Worm (Caenorhabditis elegans) whole organism, late embryonic: ENCODE data around the gene str-161.

Experiments used
- C38D4.7 ChIP-seq: fragments of 200-800 bp; sonication (Bioruptor generic); optimal IDR thresholded peaks from 2 replicates; lab custom pipeline; 2018; ENCODE audit warnings: mild to moderate bottlenecking, missing genetic modification characterization, moderate library complexity, missing compliant biosample characterization
- F13H6.1 ChIP-seq: sonication (generic microtip); optimal IDR thresholded peaks from 2 replicates; lab custom pipeline; 2016; ENCODE audit warnings: missing genetic modification characterization, missing compliant biosample characterization
- K02D7.2 ChIP-seq: sonication (generic microtip); optimal IDR thresholded peaks from 2 replicates; lab custom pipeline; 2017; ENCODE audit warnings: mild to moderate bottlenecking, missing genetic modification characterization, missing compliant biosample characterization
- Y22D7AL.16 ChIP-seq: sonication (generic microtip); optimal IDR thresholded peaks from 2 replicates; lab custom pipeline; 2016; ENCODE audit warnings: missing genetic modification characterization, missing compliant biosample characterization
- ceh-14 ChIP-seq: sonication (generic microtip); optimal IDR thresholded peaks from 2 replicates; lab custom pipeline; 2016; ENCODE audit warnings: missing genotype, missing genetic modification characterization, missing compliant biosample characterization
- ceh-18 ChIP-seq: sonication (generic microtip); optimal IDR thresholded peaks from 2 replicates; lab custom pipeline; 2016; ENCODE audit warnings: missing genetic modification characterization, missing compliant biosample characterization
- ceh-19 ChIP-seq: fragments of 200-800 bp; sonication (Bioruptor generic); optimal IDR thresholded peaks from 2 replicates; lab custom pipeline; 2018; ENCODE audit warnings: mild to moderate bottlenecking, missing genetic modification characterization, missing compliant biosample characterization
- ceh-22 ChIP-seq: sonication (generic microtip); optimal IDR thresholded peaks from 2 replicates; lab custom pipeline; 2017; ENCODE audit warnings: missing biosample characterization, missing genetic modification characterization
- ceh-31 ChIP-seq: sonication (generic microtip); optimal IDR thresholded peaks from 2 replicates; lab custom pipeline; 2016; ENCODE audit warnings: missing genetic modification characterization, missing compliant biosample characterization
- ceh-45 ChIP-seq: fragments of 200-800 bp; sonication (Bioruptor generic); IDR thresholded peaks from 2 replicates; pipeline ENCODE4 v1.3.6; 2022; ENCODE audit warnings: missing genetic modification reagents, missing genetic modification characterization, missing compliant biosample characterization
- ceh-6 ChIP-seq: fragments of 200-800 bp; sonication (Bioruptor generic); optimal IDR thresholded peaks from 2 replicates; lab custom pipeline; 2018; ENCODE audit warnings: mild to moderate bottlenecking, missing genetic modification characterization, missing compliant biosample characterization
- ceh-9 ChIP-seq: sonication (generic microtip); optimal IDR thresholded peaks from 2 replicates; lab custom pipeline; 2016; ENCODE audit warnings: mild to moderate bottlenecking, missing genetic modification characterization, inconsistent platforms, missing compliant biosample characterization
- che-1 ChIP-seq: sonication (generic microtip); optimal IDR thresholded peaks from 2 replicates; lab custom pipeline; 2016; ENCODE audit warnings: mild to moderate bottlenecking, missing genetic modification characterization, missing compliant biosample characterization
- dmd-4 ChIP-seq: sonication (generic microtip); optimal IDR thresholded peaks from 2 replicates; lab custom pipeline; 2016; ENCODE audit warnings: borderline replicate concordance, missing genetic modification characterization, missing compliant biosample characterization
- dve-1 ChIP-seq: sonication (generic microtip); optimal IDR thresholded peaks from 2 replicates; lab custom pipeline; 2017; ENCODE audit warnings: antibody characterized with exemption, mild to moderate bottlenecking, missing genetic modification characterization, missing compliant biosample characterization
- elt-2 ChIP-seq: sonication (generic microtip); optimal IDR thresholded peaks from 2 replicates; lab custom pipeline; 2016; ENCODE audit warnings: missing genetic modification reagents, missing genetic modification characterization, missing compliant biosample characterization
- ets-4 ChIP-seq: sonication (generic microtip); optimal IDR thresholded peaks from 2 replicates; lab custom pipeline; 2016; ENCODE audit warnings: missing genetic modification characterization, missing compliant biosample characterization
- eyg-1 ChIP-seq: sonication (generic microtip); optimal IDR thresholded peaks from 2 replicates; lab custom pipeline; 2016; ENCODE audit warnings: missing genotype, missing genetic modification characterization, missing compliant biosample characterization
- fax-1 ChIP-seq: sonication (generic microtip); optimal IDR thresholded peaks from 2 replicates; lab custom pipeline; 2016; ENCODE audit warnings: missing genotype, missing genetic modification characterization, missing compliant biosample characterization
- fkh-6 ChIP-seq: sonication (generic microtip); optimal IDR thresholded peaks from 2 replicates; lab custom pipeline; 2016; ENCODE audit warnings: missing genetic modification characterization, missing compliant biosample characterization
- hlh-8 ChIP-seq: sonication (generic microtip); optimal IDR thresholded peaks from 2 replicates; lab custom pipeline; 2016; ENCODE audit warnings: missing genotype, missing genetic modification characterization, missing compliant biosample characterization
- mec-3 ChIP-seq: sonication (generic microtip); optimal IDR thresholded peaks from 2 replicates; lab custom pipeline; 2016; ENCODE audit warnings: borderline replicate concordance, missing genetic modification characterization, missing compliant biosample characterization
- nhr-232 ChIP-seq: sonication (generic microtip); optimal IDR thresholded peaks from 2 replicates; lab custom pipeline; 2016; ENCODE audit warnings: missing genetic modification characterization, missing compliant biosample characterization
- pax-1 ChIP-seq: fragments of 150-350 bp; optimal IDR thresholded peaks from 2 replicates; lab custom pipeline; 2014; ENCODE audit warnings: missing biosample characterization, missing genetic modification characterization
- pha-4 ChIP-seq: fragments of 150-350 bp; optimal IDR thresholded peaks from 2 replicates; lab custom pipeline; 2018; ENCODE audit warnings: missing biosample characterization, missing genetic modification reagents, missing genetic modification characterization
- pqm-1 ChIP-seq: sonication (generic microtip); optimal IDR thresholded peaks from 2 replicates; lab custom pipeline; 2016; ENCODE audit warnings: missing genetic modification characterization, missing compliant biosample characterization
- ref-2 ChIP-seq: sonication (generic microtip); optimal IDR thresholded peaks from 2 replicates; lab custom pipeline; 2016; ENCODE audit warnings: missing genetic modification characterization, missing compliant biosample characterization
- rnt-1 ChIP-seq: sonication (generic microtip); optimal IDR thresholded peaks from 2 replicates; lab custom pipeline; 2016; ENCODE audit warnings: missing genetic modification characterization, missing compliant biosample characterization
- sox-2 ChIP-seq: fragments of 200-800 bp; sonication (Bioruptor generic); IDR thresholded peaks from 2 replicates; pipeline ENCODE4 v1.3.6; 2022; ENCODE audit warnings: missing genetic modification reagents, missing genetic modification characterization, missing compliant biosample characterization
- sox-4 ChIP-seq: sonication (generic microtip); optimal IDR thresholded peaks from 2 replicates; lab custom pipeline; 2017; ENCODE audit warnings: mild to moderate bottlenecking, missing genetic modification characterization, inconsistent platforms, missing compliant biosample characterization
- syd-9 ChIP-seq: sonication (generic microtip); optimal IDR thresholded peaks from 2 replicates; lab custom pipeline; 2016; ENCODE audit warnings: mild to moderate bottlenecking, missing genetic modification characterization, moderate library complexity, missing compliant biosample characterization
- tbx-2 ChIP-seq: sonication (generic microtip); optimal IDR thresholded peaks from 2 replicates; lab custom pipeline; 2016; ENCODE audit warnings: missing genetic modification characterization, missing compliant biosample characterization
- ttx-3 ChIP-seq: sonication (generic microtip); optimal IDR thresholded peaks from 2 replicates; lab custom pipeline; 2016; ENCODE audit warnings: missing genetic modification reagents, missing genetic modification characterization, missing compliant biosample characterization
- unc-42 ChIP-seq: sonication (generic microtip); optimal IDR thresholded peaks from 2 replicates; lab custom pipeline; 2016; ENCODE audit warnings: missing genotype, missing genetic modification characterization, missing compliant biosample characterization
- zip-5 ChIP-seq: sonication (generic microtip); optimal IDR thresholded peaks from 2 replicates; lab custom pipeline; 2016; ENCODE audit warnings: missing genetic modification characterization, missing compliant biosample characterization

Gene str-161

ce11 chrIV:4909039-4909438 lies 5.2 kb upstream of the str-161 start, which contains the start of gene str-159:
str-159 (plus strand) TSS chrIV:4909339.
- TF ChIP-seq sox-2 (GFP tag; lab: Robert Waterston, UW): no peak
- no peak for TF ChIP-seq ceh-14 (tag; lab: Kevin White, UChicago)
- no peak for TF ChIP-seq zip-5 (tag; lab: Kevin White, UChicago)
- no peak for TF ChIP-seq syd-9 (tag; lab: Kevin White, UChicago)
- TF ChIP-seq dmd-4 (tag; lab: Kevin White, UChicago): no peak
- TF ChIP-seq eyg-1 (tag; lab: Kevin White, UChicago): no peak
- TF ChIP-seq F13H6.1 (tag; lab: Kevin White, UChicago): no peak
- TF ChIP-seq ceh-9 (tag; lab: Kevin White, UChicago): no peak
- no peak for TF ChIP-seq hlh-8
- TF ChIP-seq pax-1 (tag; lab: Kevin White, UChicago): no peak
- no peak for TF ChIP-seq C38D4.7
- TF ChIP-seq rnt-1 (tag; lab: Kevin White, UChicago): no peak
- TF ChIP-seq unc-42 (tag; lab: Kevin White, UChicago): no peak
- TF ChIP-seq ceh-45 (GFP tag; lab: Robert Waterston, UW): no peak

- TF ChIP-seq ceh-18 (tag; lab: Kevin White, UChicago) (no peak), ceh-22 (tag; lab: Kevin White, UChicago) (no peak), fax-1 (no peak), che-1 (tag; lab: Kevin White, UChicago) (no peak), ceh-6 (GFP tag; lab: Kevin White, UChicago) (no peak), dve-1 (tag; lab: Kevin White, UChicago) (no peak), ceh-9 (tag; lab: Kevin White, UChicago) (no peak), tbx-2 (tag; lab: Kevin White, UChicago) (no peak), ref-2 (tag; lab: Kevin White, UChicago) (no peak)
These were observed 1.8 kb upstream of the str-161 start, which contains the start of gene T08B6.4 for ce11 chrIV:4905645-4906135. T08B6.4 (plus strand) TSS chrIV:4905695.

ce11 chrIV:4890543-4890942 lies 13.3 kb downstream of the str-161 start, which contains the start of gene T08B6.9:
T08B6.9 (plus strand) TSS chrIV:4890843.
- TF ChIP-seq ceh-31 (no peak), dve-1 (tag; lab: Kevin White, UChicago) (no peak), eyg-1 (tag; lab: Kevin White, UChicago) (no peak), fkh-6 (tag; lab: Kevin White, UChicago) (no peak), K02D7.2 (tag; lab: Kevin White, UChicago) (no peak), mec-3 (no peak)
- TF ChIP-seq, all 69 proteins: peak for 0

- TF ChIP-seq sox-4 (tag; lab: Kevin White, UChicago) (no peak), rnt-1 (tag; lab: Kevin White, UChicago) (no peak), nhr-232 (no peak), ceh-19 (no peak), elt-2 (no peak), Y22D7AL.16 (tag; lab: Kevin White, UChicago) (no peak)
These were observed 14.2 kb downstream of the str-161 start, which contains the start of gene sgnh-1 for ce11 chrIV:4889613-4890012. sgnh-1 (plus strand) TSS chrIV:4889913.

- TF ChIP-seq ttx-3 (tag; lab: Kevin White, UChicago) (no peak), syd-9 (tag; lab: Kevin White, UChicago) (no peak), ets-4 (no peak), pqm-1 (tag; lab: Kevin White, UChicago) (no peak), pha-4 (tag; lab: Kevin White, UChicago) (no peak), fkh-6 (tag; lab: Kevin White, UChicago) (no peak), nhr-232 (no peak), rnt-1 (tag; lab: Kevin White, UChicago) (no peak), ceh-45 (GFP tag; lab: Robert Waterston, UW) (no peak)
These were observed 16.6 kb downstream of the str-161 start, which contains the start of gene T08B6.1 for ce11 chrIV:4887258-4887657. T08B6.1 (minus strand) TSS chrIV:4887358.
